Fruit fly (Drosophila melanogaster) whole organism, embryonic: ENCODE data around the gene hob.
A peak's percentile ranks its signal among the peaks of the same experiment; 100 is the strongest.

Source experiments
- CG1024 ChIP-seq: fragments of 200-800 bp; sonication (Bioruptor generic); IDR thresholded peaks from 2 replicates; pipeline ENCODE4 v1.3.6; 2022; ENCODE audit warnings: missing biosample characterization, missing genetic modification characterization
- CG10543 ChIP-seq: fragments of 200-800 bp; sonication (Bioruptor generic); optimal IDR thresholded peaks from 3 replicates; lab custom pipeline; 2017; ENCODE audit warnings: missing biosample characterization, mild to moderate bottlenecking, missing genetic modification characterization, moderate library complexity
- CG11456 ChIP-seq: fragments of 200-800 bp; sonication (Bioruptor generic); IDR thresholded peaks from 3 replicates; pipeline ENCODE4 v1.3.6; 2022; ENCODE audit warnings: missing biosample characterization, missing genetic modification characterization
- CG11504 ChIP-seq: fragments of 200-800 bp; sonication (Bioruptor generic); optimal IDR thresholded peaks from 3 replicates; lab custom pipeline; 2019; ENCODE audit warnings: missing biosample characterization, mild to moderate bottlenecking, missing genetic modification characterization, moderate library complexity
- CG11696 ChIP-seq: fragments of 200-800 bp; sonication (Bioruptor generic); IDR thresholded peaks from 2 replicates; pipeline ENCODE4 v1.3.6; 2022; ENCODE audit warnings: missing biosample characterization, missing genetic modification characterization
- CG12155 ChIP-seq: fragments of 200-800 bp; sonication (Bioruptor generic); optimal IDR thresholded peaks from 3 replicates; lab custom pipeline; 2016; ENCODE audit warnings: missing biosample characterization, missing genetic modification characterization
- CG12769 ChIP-seq: fragments of 200-800 bp; sonication (Bioruptor generic); optimal IDR thresholded peaks from 2 replicates; lab custom pipeline; 2019; ENCODE audit warnings: missing biosample characterization, mild to moderate bottlenecking, missing genetic modification characterization, moderate library complexity
- CG13123 ChIP-seq: fragments of 200-800 bp; sonication (Bioruptor generic); optimal IDR thresholded peaks from 2 replicates; lab custom pipeline; 2016; ENCODE audit warnings: missing biosample characterization, missing genetic modification characterization
- CG13296 ChIP-seq: fragments of 200-800 bp; sonication (Bioruptor generic); optimal IDR thresholded peaks from 3 replicates; lab custom pipeline; 2018; ENCODE audit warnings: missing biosample characterization, mild to moderate bottlenecking, missing genetic modification characterization
- CG14441 ChIP-seq: fragments of 200-800 bp; sonication (Bioruptor generic); IDR thresholded peaks from 2 replicates; pipeline ENCODE4 v1.3.6; 2022; ENCODE audit warnings: missing biosample characterization, missing genetic modification characterization
- CG16863 ChIP-seq: fragments of 200-800 bp; sonication (Bioruptor generic); optimal IDR thresholded peaks from 3 replicates; lab custom pipeline; 2016; ENCODE audit warnings: missing biosample characterization, missing genetic modification characterization
- CG2129 ChIP-seq: fragments of 200-800 bp; sonication (Bioruptor generic); IDR thresholded peaks from 2 replicates; pipeline ENCODE4 v1.3.6; 2022; ENCODE audit warnings: missing biosample characterization, missing genetic modification characterization; ENCODE audit not compliant: partially characterized antibody
- CG4282 ChIP-seq: fragments of 200-800 bp; sonication (Bioruptor generic); optimal IDR thresholded peaks from 2 replicates; lab custom pipeline; 2016; ENCODE audit warnings: missing biosample characterization, missing genetic modification characterization
- CG7745 ChIP-seq: fragments of 200-800 bp; sonication (Bioruptor generic); optimal IDR thresholded peaks from 2 replicates; lab custom pipeline; 2018; ENCODE audit warnings: missing biosample characterization, mild to moderate bottlenecking, missing genetic modification characterization, moderate library complexity
- CG7928 ChIP-seq: fragments of 200-800 bp; sonication (Bioruptor generic); optimal IDR thresholded peaks from 2 replicates; lab custom pipeline; 2017; ENCODE audit warnings: missing biosample characterization, mild to moderate bottlenecking, missing genetic modification characterization
- CG8089 ChIP-seq: fragments of 200-800 bp; sonication (Bioruptor generic); optimal IDR thresholded peaks from 3 replicates; lab custom pipeline; 2016; ENCODE audit warnings: missing biosample characterization, missing genetic modification characterization
- CHES-1-like ChIP-seq: fragments of 200-800 bp; sonication (Bioruptor generic); optimal IDR thresholded peaks from 2 replicates; lab custom pipeline; 2016; ENCODE audit warnings: missing biosample characterization, missing genetic modification characterization
- Deaf1 ChIP-seq: fragments of 200-800 bp; optimal IDR thresholded peaks from 3 replicates; lab custom pipeline; 2019; ENCODE audit warnings: missing biosample characterization, mild to moderate bottlenecking, missing genetic modification characterization, moderate library complexity
- E2f2 ChIP-seq: fragments of 200-800 bp; sonication (Bioruptor generic); IDR thresholded peaks from 2 replicates; pipeline ENCODE4 v1.3.6; 2022; ENCODE audit warnings: missing biosample characterization, missing genetic modification characterization
- Eip74EF ChIP-seq, 2 experiments: fragments of 200-800 bp in 1 of 2; fragments of >200 bp in 1 of 2; sonication (Bioruptor generic) in 1 of 2; optimal IDR thresholded peaks; 2 replicates each; lab custom pipeline; 2017 to 2019; ENCODE audit warnings: missing biosample characterization in 2 of 2, missing genetic modification characterization in 2 of 2, mild to moderate bottlenecking in 1 of 2, moderate library complexity in 1 of 2
- Elba2 ChIP-seq: fragments of 200-800 bp; sonication (Bioruptor generic); optimal IDR thresholded peaks from 3 replicates; lab custom pipeline; 2016; ENCODE audit warnings: missing biosample characterization, missing genetic modification characterization
- Ets97D ChIP-seq: fragments of 200-800 bp; sonication (Bioruptor generic); optimal IDR thresholded peaks from 3 replicates; lab custom pipeline; 2016; ENCODE audit warnings: missing biosample characterization, missing genetic modification characterization
- Gsc ChIP-seq: fragments of 200-800 bp; sonication (Bioruptor generic); IDR thresholded peaks from 2 replicates; pipeline ENCODE4 v1.3.6; 2022; ENCODE audit warnings: missing biosample characterization, missing genetic modification characterization
- HLH54F ChIP-seq: fragments of 200-800 bp; sonication (Bioruptor generic); optimal IDR thresholded peaks from 3 replicates; lab custom pipeline; 2016; ENCODE audit warnings: missing biosample characterization, missing genetic modification characterization
- HmgZ ChIP-seq: fragments of 200-800 bp; sonication (Bioruptor generic); optimal IDR thresholded peaks from 2 replicates; lab custom pipeline; 2018; ENCODE audit warnings: missing biosample characterization, mild to moderate bottlenecking, missing genetic modification characterization
- Nf-YC ChIP-seq: fragments of 200-800 bp; optimal IDR thresholded peaks from 3 replicates; lab custom pipeline; 2019; ENCODE audit warnings: missing biosample characterization, mild to moderate bottlenecking, missing genetic modification characterization, moderate library complexity
- Oaz ChIP-seq: fragments of 200-800 bp; sonication (Bioruptor generic); IDR thresholded peaks from 2 replicates; pipeline ENCODE4 v1.3.6; 2022; ENCODE audit warnings: missing biosample characterization, missing genetic modification characterization
- Ravus ChIP-seq: fragments of 200-800 bp; sonication (Bioruptor generic); IDR thresholded peaks from 2 replicates; pipeline ENCODE4 v1.3.6; 2022; ENCODE audit warnings: missing biosample characterization, missing genetic modification characterization
- Sry-β ChIP-seq: fragments of 200-800 bp; sonication (Bioruptor generic); optimal IDR thresholded peaks from 2 replicates; lab custom pipeline; 2018; ENCODE audit warnings: missing biosample characterization, mild to moderate bottlenecking, missing genetic modification characterization, moderate library complexity
- amos ChIP-seq: fragments of 200-800 bp; sonication (Bioruptor generic); IDR thresholded peaks from 2 replicates; pipeline ENCODE4 v1.3.6; 2022; ENCODE audit warnings: missing biosample characterization, missing genetic modification characterization; ENCODE audit not compliant: partially characterized antibody
- ash1 ChIP-seq: fragments of 200-800 bp; sonication (Bioruptor generic); optimal IDR thresholded peaks from 2 replicates; lab custom pipeline; 2018; ENCODE audit warnings: missing biosample characterization, mild to moderate bottlenecking, missing genetic modification characterization
- bbx ChIP-seq: fragments of 200-800 bp; sonication (Bioruptor generic); IDR thresholded peaks from 2 replicates; pipeline ENCODE4 v1.3.6; 2022; ENCODE audit warnings: missing biosample characterization, missing genetic modification characterization; ENCODE audit not compliant: partially characterized antibody
- caup ChIP-seq: fragments of 200-800 bp; sonication (Bioruptor generic); optimal IDR thresholded peaks from 3 replicates; lab custom pipeline; 2017; ENCODE audit warnings: missing biosample characterization, mild to moderate bottlenecking, missing genetic modification characterization, moderate library complexity; ENCODE audit not compliant: severe bottlenecking
- ewg ChIP-seq: fragments of 200-800 bp; sonication (Bioruptor generic); optimal IDR thresholded peaks from 3 replicates; lab custom pipeline; 2017; ENCODE audit warnings: mild to moderate bottlenecking, missing biosample characterization, missing genetic modification reagents, missing genetic modification characterization
- ftz-f1 ChIP-seq: fragments of 200-800 bp; sonication (Bioruptor generic); optimal IDR thresholded peaks from 2 replicates; lab custom pipeline; 2016; ENCODE audit warnings: missing biosample characterization, missing genetic modification characterization
- hb ChIP-seq: fragments of 200-800 bp; sonication (Bioruptor generic); IDR thresholded peaks from 3 replicates; pipeline ENCODE4 v1.3.6; 2022; ENCODE audit warnings: missing biosample characterization, missing genetic modification characterization; ENCODE audit not compliant: partially characterized antibody
- insv ChIP-seq, 2 experiments: fragments of 200-800 bp; sonication (Bioruptor generic); optimal IDR thresholded peaks; 3 replicates each; lab custom pipeline; 2016 to 2018; ENCODE audit warnings: missing biosample characterization in 2 of 2, missing genetic modification characterization in 2 of 2
- mirr ChIP-seq: fragments of 200-800 bp; sonication (Bioruptor generic); optimal IDR thresholded peaks from 3 replicates; lab custom pipeline; 2018; ENCODE audit warnings: missing biosample characterization, mild to moderate bottlenecking, missing genetic modification characterization
- nmo ChIP-seq: fragments of 200-800 bp; sonication (Bioruptor generic); optimal IDR thresholded peaks from 2 replicates; lab custom pipeline; 2018; ENCODE audit warnings: missing biosample characterization, mild to moderate bottlenecking, missing genetic modification characterization, moderate library complexity
- pfk ChIP-seq: fragments of 200-800 bp; sonication (Bioruptor generic); optimal IDR thresholded peaks from 2 replicates; lab custom pipeline; 2018; ENCODE audit warnings: missing biosample characterization, mild to moderate bottlenecking, missing genetic modification characterization, moderate library complexity
- prd ChIP-seq, 3 experiments: fragments of >200 bp in 2 of 3; fragments of 200-800 bp in 1 of 3; sonication (Bioruptor generic) in 1 of 3; optimal IDR thresholded peaks in 2 of 3; IDR thresholded peaks in 1 of 3; 2 replicates in 2 of 3; 3 replicates in 1 of 3; pipeline versions ENCODE4 v1.3.6 to Lab custom; 2017 to 2022; ENCODE audit warnings: missing biosample characterization in 1 of 3, missing genetic modification characterization in 1 of 3
- rib ChIP-seq: fragments of 200-800 bp; sonication (Bioruptor generic); IDR thresholded peaks from 2 replicates; pipeline ENCODE4 v1.3.6; 2022; ENCODE audit warnings: missing biosample characterization, missing genetic modification characterization
- sens-2 ChIP-seq: fragments of 200-800 bp; sonication (Bioruptor generic); IDR thresholded peaks from 2 replicates; pipeline ENCODE4 v1.3.6; 2022; ENCODE audit warnings: missing biosample characterization, missing genetic modification characterization
- sisA ChIP-seq: fragments of 200-800 bp; sonication (Bioruptor generic); IDR thresholded peaks from 2 replicates; pipeline ENCODE4 v1.3.6; 2022; ENCODE audit warnings: missing biosample characterization, missing genetic modification characterization
- slou ChIP-seq: fragments of 200-800 bp; sonication (Bioruptor generic); optimal IDR thresholded peaks from 3 replicates; lab custom pipeline; 2016; ENCODE audit warnings: missing biosample characterization, missing genetic modification characterization
- sob ChIP-seq: fragments of 200-800 bp; sonication (Bioruptor generic); IDR thresholded peaks from 2 replicates; pipeline ENCODE4 v1.3.6; 2022; ENCODE audit warnings: missing biosample characterization, missing genetic modification characterization
- tll ChIP-seq, 2 experiments: fragments of 200-800 bp in 1 of 2; fragments of >200 bp in 1 of 2; sonication (Bioruptor generic) in 1 of 2; optimal IDR thresholded peaks; 2 replicates each; lab custom pipeline; 2017 to 2019; ENCODE audit warnings: missing biosample characterization in 2 of 2, missing genetic modification characterization in 2 of 2, mild to moderate bottlenecking in 1 of 2, moderate library complexity in 1 of 2
- vnd ChIP-seq: fragments of 200-800 bp; sonication (Bioruptor generic); IDR thresholded peaks from 3 replicates; pipeline ENCODE4 v1.3.6; 2022; ENCODE audit warnings: missing biosample characterization, missing genetic modification characterization; ENCODE audit not compliant: partially characterized antibody

hob gene

dm6 chr3L:3239033-3239752, 20.5 kb upstream of the hob start, which contains the start of gene CG17746 (continued):
- TF ChIP-seq CG4282 (GFP tag; lab: Kevin White, UChicago) (peak; percentile 72), Nf-YC (peak; percentile 40), ash1 (no peak), CG1024 (GFP tag; lab: Robert Waterston, UW) (no peak), insv (GFP tag; optimal IDR thresholded peaks at IDR 0.05; lab: Kevin White, UChicago) (no peak), Eip74EF (GFP tag; optimal IDR thresholded peaks at IDR 0.05; lab: Kevin White, UChicago) (no peak), CG7745 (tag; lab: Kevin White, UChicago) (no peak), CG2129 (GFP tag; lab: Robert Waterston, UW) (no peak), ewg (no peak), rib (GFP tag; lab: Robert Waterston, UW) (no peak), Gsc (GFP tag; lab: Robert Waterston, UW) (no peak), HLH54F (GFP tag; lab: Kevin White, UChicago) (peak; percentile 32), CG12155 (GFP tag; lab: Kevin White, UChicago) (peak; percentile 42), Deaf1 (tag; lab: Kevin White, UChicago) (no peak), CG13123 (peak; percentile 39), HmgZ (peak; percentile 81), CG11696 (GFP tag; lab: Robert Waterston, UW) (no peak), sisA (GFP tag; lab: Robert Waterston, UW) (peak; percentile 26; the same call in 1 of the 2 replicates), E2f2 (GFP tag; lab: Robert Waterston, UW) (peak; percentile 99), mirr (GFP tag; lab: Kevin White, UChicago) (no peak), caup (GFP tag; lab: Kevin White, UChicago) (peak; percentile 18), CG8089 (GFP tag; lab: Kevin White, UChicago) (no peak), prd (optimal IDR thresholded peaks at IDR 0.05; lab: Kevin White, UChicago) (no peak), prd (GFP tag; IDR thresholded peaks at IDR 0.05; lab: Robert Waterston, UW) (no peak), CG10543 (GFP tag; lab: Kevin White, UChicago) (peak; percentile 37), sob (GFP tag; lab: Robert Waterston, UW) (peak; percentile 67; the same call in 1 of the 2 replicates), ftz-f1 (GFP tag; lab: Kevin White, UChicago) (peak; percentile 72), Ravus (GFP tag; lab: Robert Waterston, UW) (no peak), pfk (GFP tag; lab: Kevin White, UChicago) (no peak), amos (GFP tag; lab: Robert Waterston, UW) (peak; percentile 64; the same call in 1 of the 2 replicates), sens-2 (GFP tag; lab: Robert Waterston, UW) (no peak), CG13296 (GFP tag; lab: Kevin White, UChicago) (no peak), CG16863 (no peak), CG11456 (no peak), CG12769 (tag; lab: Kevin White, UChicago) (no peak), CG14441 (GFP tag; lab: Robert Waterston, UW) (no peak), CG11504 (no peak), nmo (GFP tag; lab: Kevin White, UChicago) (peak; percentile 43), slou (GFP tag; lab: Kevin White, UChicago) (no peak), Elba2 (GFP tag; lab: Kevin White, UChicago) (no peak), CHES-1-like (peak; percentile 79), bbx (peak; percentile 54), Ets97D (GFP tag; lab: Kevin White, UChicago) (peak; percentile 90), tll (GFP tag; optimal IDR thresholded peaks at IDR 0.05; lab: Kevin White, UChicago) (no peak), vnd (no peak), hb (GFP tag; lab: Robert Waterston, UW) (peak; percentile 22; the same call in 1 of the 3 replicates), Oaz (no peak), Sry-β (GFP tag; lab: Kevin White, UChicago) (no peak), CG7928 (GFP tag; lab: Kevin White, UChicago) (peak; percentile 41)
